Fruit fly (Drosophila melanogaster): Measurements from ENCODE around the gene CG1835.
A peak's percentile ranks its signal among the peaks of the same experiment; 100 is the strongest.

The CG1835 gene

DNA sequence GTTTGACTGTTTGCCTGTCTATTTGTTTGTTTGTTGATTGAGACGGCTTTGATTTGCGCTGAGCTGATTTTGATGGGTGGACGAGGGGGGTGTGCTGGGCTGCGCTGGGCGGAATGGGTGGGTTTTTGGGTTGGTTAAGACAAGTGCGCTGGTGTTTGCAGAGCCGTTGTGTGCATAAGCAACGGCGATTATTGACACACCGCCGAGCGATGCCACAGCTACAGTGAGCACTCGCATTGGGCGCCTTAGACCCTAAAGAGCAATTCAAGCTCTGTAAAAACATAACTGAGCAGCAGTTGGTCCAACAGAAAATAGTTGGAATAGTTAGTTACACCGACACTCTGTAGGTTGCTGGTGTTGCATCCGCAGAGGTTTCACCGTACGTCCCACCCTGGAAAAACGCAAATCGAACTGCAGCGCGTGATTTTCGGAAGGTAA, 6.7 kb upstream of the CG1835 start (continued):
- TF ChIP-seq CG34376 (GFP tag; optimal IDR thresholded peaks at IDR 0.05) (no peak), cwo (GFP tag; optimal IDR thresholded peaks at IDR 0.05) (no peak), CG12942 (GFP tag; optimal IDR thresholded peaks at IDR 0.05) (peak; percentile 79), CG4404 (GFP tag; IDR thresholded peaks at IDR 0.05) (peak; percentile 92), HLH54F (GFP tag; optimal IDR thresholded peaks at IDR 0.05) (no peak), MBD-R2 (GFP tag; IDR thresholded peaks at IDR 0.05) (peak; percentile 20; the same call in 1 of the 2 replicates), CG10959 (GFP tag; IDR thresholded peaks at IDR 0.05) (peak; percentile 83), CG10267 (tag; optimal IDR thresholded peaks at IDR 0.05) (peak; percentile 45), CG11456 (GFP tag; IDR thresholded peaks at IDR 0.05) (peak; percentile 77), fu2 (GFP tag; optimal IDR thresholded peaks at IDR 0.05) (peak; percentile 1), pfk (GFP tag; optimal IDR thresholded peaks at IDR 0.05) (no peak), CG10565 (GFP tag; optimal IDR thresholded peaks at IDR 0.05) (peak; percentile 13), CG32767 (GFP tag; IDR thresholded peaks at IDR 0.05) (peak; percentile 64; the same call in 1 of the 2 replicates), gro (GFP tag; optimal IDR thresholded peaks at IDR 0.05) (no peak), CG13123 (GFP tag; optimal IDR thresholded peaks at IDR 0.05) (peak; percentile 71), Hand (GFP tag; optimal IDR thresholded peaks at IDR 0.05) (no peak), lab (GFP tag; optimal IDR thresholded peaks at IDR 0.05) (peak; percentile 76), Six4 (GFP tag; optimal IDR thresholded peaks at IDR 0.05) (peak; percentile 77), Nf-YB (GFP tag; optimal IDR thresholded peaks at IDR 0.05) (peak; percentile 47), dmrt99B (tag; optimal IDR thresholded peaks at IDR 0.05) (peak; percentile 75), chn (GFP tag; optimal IDR thresholded peaks at IDR 0.05) (peak; percentile 77), CG3838 (GFP tag; optimal IDR thresholded peaks at IDR 0.05) (peak; percentile 67), NC2α (GFP tag; optimal IDR thresholded peaks at IDR 0.05) (peak; percentile 74), Fer3 (tag; optimal IDR thresholded peaks at IDR 0.05) (peak; percentile 37), fd3F (GFP tag; optimal IDR thresholded peaks at IDR 0.05) (peak; percentile 33), disco-r (GFP tag; optimal IDR thresholded peaks at IDR 0.05) (peak; percentile 53), jumu (GFP tag; optimal IDR thresholded peaks at IDR 0.05) (peak; percentile 73), gfzf (GFP tag; optimal IDR thresholded peaks at IDR 0.05) (no peak), CG10274 (GFP tag; optimal IDR thresholded peaks at IDR 0.05) (peak; percentile 44), CG17912 (GFP tag; optimal IDR thresholded peaks at IDR 0.05) (no peak), nau (GFP tag; optimal IDR thresholded peaks at IDR 0.05) (peak; percentile 82), BtbVII (GFP tag; optimal IDR thresholded peaks at IDR 0.05) (peak; percentile 63), CG6765 (GFP tag; optimal IDR thresholded peaks at IDR 0.05) (no peak), Chrac-16 (GFP tag; optimal IDR thresholded peaks at IDR 0.05) (peak; percentile 78), Myb (GFP tag; optimal IDR thresholded peaks at IDR 0.05) (peak; percentile 38), CG16815 (GFP tag; optimal IDR thresholded peaks at IDR 0.05) (peak; percentile 72), ranshi (GFP tag; IDR thresholded peaks at IDR 0.05) (peak; percentile 80), CG15073 (GFP tag; optimal IDR thresholded peaks at IDR 0.05) (peak; percentile 35), ac (GFP tag; optimal IDR thresholded peaks at IDR 0.05) (peak; percentile 85), kay (GFP tag; optimal IDR thresholded peaks at IDR 0.05) (peak; percentile 54), CG11723 (GFP tag; optimal IDR thresholded peaks at IDR 0.05) (peak; percentile 79), crc (GFP tag; optimal IDR thresholded peaks at IDR 0.05) (peak; percentile 29), CG13624 (GFP tag; optimal IDR thresholded peaks at IDR 0.05) (peak; percentile 29), CG9817 (tag; optimal IDR thresholded peaks at IDR 0.05) (peak; percentile 37), Mes4 (GFP tag; optimal IDR thresholded peaks at IDR 0.05) (peak; percentile 84), grau (tag; optimal IDR thresholded peaks at IDR 0.05) (peak; percentile 91), CG9215 (GFP tag; IDR thresholded peaks at IDR 0.05) (peak; percentile 50), phol (tag; optimal IDR thresholded peaks at IDR 0.05) (peak; percentile 71), Sox100B (GFP tag; optimal IDR thresholded peaks at IDR 0.05) (peak; percentile 72), tio (GFP tag; optimal IDR thresholded peaks at IDR 0.05) (peak; percentile 65), nmo (GFP tag; optimal IDR thresholded peaks at IDR 0.05) (peak; percentile 73)
